Worm (Caenorhabditis elegans) whole organism, L2 larva: ENCODE measurements around the gene clec-160.

Experiments used
- C34F6.9 ChIP-seq: fragments of 150-350 bp; optimal IDR thresholded peaks from 2 replicates; lab custom pipeline; 2014; ENCODE audit warnings: missing biosample characterization, missing genetic modification characterization
- F13H6.1 ChIP-seq: sonication (generic microtip); optimal IDR thresholded peaks from 2 replicates; lab custom pipeline; 2016; ENCODE audit warnings: missing genetic modification characterization, missing compliant biosample characterization
- ZK546.5 ChIP-seq: sonication (generic microtip); optimal IDR thresholded peaks from 2 replicates; lab custom pipeline; 2017; ENCODE audit warnings: missing biosample characterization, missing genetic modification characterization
- alr-1 ChIP-seq: fragments of 150-350 bp; optimal IDR thresholded peaks from 2 replicates; lab custom pipeline; 2014; ENCODE audit warnings: missing biosample characterization, missing genetic modification characterization
- aly-2 ChIP-seq: fragments of 150-350 bp; optimal IDR thresholded peaks from 2 replicates; lab custom pipeline; 2014; ENCODE audit warnings: missing biosample characterization, missing genetic modification characterization
- ama-1 ChIP-seq: fragments of 150-350 bp; optimal IDR thresholded peaks from 2 replicates; lab custom pipeline; 2018; ENCODE audit warnings: inconsistent platforms
- blmp-1 ChIP-seq: sonication (generic microtip); optimal IDR thresholded peaks from 2 replicates; lab custom pipeline; 2017; ENCODE audit warnings: missing genetic modification characterization, mild to moderate bottlenecking, missing compliant biosample characterization, antibody characterized with exemption, moderate library complexity; ENCODE audit not compliant: insufficient read depth
- ceh-82 ChIP-seq: fragments of 150-350 bp; optimal IDR thresholded peaks from 2 replicates; lab custom pipeline; 2014; ENCODE audit warnings: missing biosample characterization, missing genetic modification characterization
- crh-2 ChIP-seq: sonication (generic microtip); optimal IDR thresholded peaks from 2 replicates; lab custom pipeline; 2017; ENCODE audit warnings: missing biosample characterization, missing genetic modification characterization
- dmd-4 ChIP-seq: sonication (generic microtip); optimal IDR thresholded peaks from 2 replicates; lab custom pipeline; 2017; ENCODE audit warnings: missing biosample characterization, missing genetic modification characterization
- egl-27 ChIP-seq: sonication (generic microtip); optimal IDR thresholded peaks from 3 replicates; lab custom pipeline; 2017; ENCODE audit warnings: missing biosample characterization, missing genetic modification reagents, missing genetic modification characterization
- elt-1 ChIP-seq: fragments of 150-350 bp; optimal IDR thresholded peaks from 2 replicates; lab custom pipeline; 2014; ENCODE audit warnings: missing biosample characterization, missing genetic modification characterization
- fos-1 ChIP-seq: fragments of 150-350 bp; optimal IDR thresholded peaks from 2 replicates; lab custom pipeline; 2014; ENCODE audit warnings: missing biosample characterization, missing genetic modification characterization
- gmeb-1 ChIP-seq: fragments of 150-350 bp; optimal IDR thresholded peaks from 2 replicates; lab custom pipeline; 2014; ENCODE audit warnings: missing biosample characterization, missing genetic modification characterization
- lin-11 ChIP-seq: fragments of 150-350 bp; sonication (generic microtip); optimal IDR thresholded peaks from 2 replicates; lab custom pipeline; 2014; ENCODE audit warnings: missing biosample characterization, missing genetic modification characterization, inconsistent platforms, mixed read lengths
- lin-13 ChIP-seq: fragments of 150-350 bp; optimal IDR thresholded peaks from 2 replicates; lab custom pipeline; 2014; ENCODE audit warnings: missing biosample characterization, missing genetic modification reagents, missing genetic modification characterization
- lsy-2 ChIP-seq, 2 experiments: fragments of 150-350 bp in 1 of 2; sonication (generic microtip) in 1 of 2; optimal IDR thresholded peaks; 2 replicates each; lab custom pipeline; 2014 to 2017; ENCODE audit warnings: missing biosample characterization in 2 of 2, missing genetic modification characterization in 2 of 2
- mab-5 ChIP-seq: fragments of 150-350 bp; optimal IDR thresholded peaks from 2 replicates; lab custom pipeline; 2014; ENCODE audit warnings: missing biosample characterization, missing genetic modification characterization
- mbf-1 ChIP-seq: sonication (generic microtip); optimal IDR thresholded peaks from 2 replicates; lab custom pipeline; 2017; ENCODE audit warnings: missing biosample characterization, missing genetic modification characterization
- nhr-11 ChIP-seq: fragments of 150-350 bp; optimal IDR thresholded peaks from 2 replicates; lab custom pipeline; 2014; ENCODE audit warnings: missing biosample characterization, missing genetic modification characterization
- nhr-12 ChIP-seq: fragments of 150-350 bp; optimal IDR thresholded peaks from 2 replicates; lab custom pipeline; 2014; ENCODE audit warnings: missing biosample characterization, missing genetic modification characterization
- nhr-129 ChIP-seq: fragments of 150-350 bp; optimal IDR thresholded peaks from 2 replicates; lab custom pipeline; 2014; ENCODE audit warnings: missing biosample characterization, missing genetic modification characterization
- nhr-21 ChIP-seq: fragments of 150-350 bp; optimal IDR thresholded peaks from 2 replicates; lab custom pipeline; 2014; ENCODE audit warnings: missing biosample characterization, missing genetic modification characterization
- nhr-23 ChIP-seq: fragments of 150-350 bp; optimal IDR thresholded peaks from 2 replicates; lab custom pipeline; 2014; ENCODE audit warnings: missing biosample characterization, missing genetic modification reagents, missing genetic modification characterization
- nhr-237 ChIP-seq: fragments of 150-350 bp; optimal IDR thresholded peaks from 2 replicates; lab custom pipeline; 2014; ENCODE audit warnings: missing biosample characterization, missing genetic modification characterization
- nhr-25 ChIP-seq: fragments of 150-350 bp; sonication (generic microtip); optimal IDR thresholded peaks from 3 replicates; lab custom pipeline; 2014; ENCODE audit warnings: missing biosample characterization, missing genetic modification characterization
- nhr-6 ChIP-seq: fragments of 150-350 bp; optimal IDR thresholded peaks from 2 replicates; lab custom pipeline; 2014; ENCODE audit warnings: missing biosample characterization, missing genetic modification characterization
- sem-4 ChIP-seq: fragments of 150-350 bp; optimal IDR thresholded peaks from 2 replicates; lab custom pipeline; 2014; ENCODE audit warnings: missing biosample characterization, missing genetic modification reagents, missing genetic modification characterization
- skn-1 ChIP-seq: sonication (generic microtip); optimal IDR thresholded peaks from 2 replicates; lab custom pipeline; 2017; ENCODE audit warnings: missing biosample characterization, missing genetic modification characterization
- sma-3 ChIP-seq: sonication (generic microtip); optimal IDR thresholded peaks from 2 replicates; lab custom pipeline; 2016; ENCODE audit warnings: missing genetic modification reagents, missing genetic modification characterization, missing compliant biosample characterization
- sma-9 ChIP-seq, 2 experiments: fragments of 150-350 bp in 1 of 2; sonication (generic microtip) in 1 of 2; optimal IDR thresholded peaks; 2 replicates each; lab custom pipeline; 2014 to 2016; ENCODE audit warnings: missing genetic modification characterization in 2 of 2, mild to moderate bottlenecking in 1 of 2, missing biosample characterization in 1 of 2, missing compliant biosample characterization in 1 of 2, missing genetic modification reagents in 1 of 2, moderate library complexity in 1 of 2
- snpc-4 ChIP-seq: fragments of 150-350 bp; optimal IDR thresholded peaks from 2 replicates; lab custom pipeline; 2014; ENCODE audit warnings: missing biosample characterization, missing genetic modification characterization
- unc-39 ChIP-seq: fragments of 150-350 bp; optimal IDR thresholded peaks from 2 replicates; lab custom pipeline; 2014; ENCODE audit warnings: missing biosample characterization, missing genetic modification characterization
- unc-55 ChIP-seq: fragments of 150-350 bp; sonication (generic microtip); optimal IDR thresholded peaks from 3 replicates; lab custom pipeline; 2014; ENCODE audit warnings: missing biosample characterization, missing genetic modification reagents, missing genetic modification characterization
- unc-62 ChIP-seq: fragments of 150-350 bp; optimal IDR thresholded peaks from 2 replicates; lab custom pipeline; 2014; ENCODE audit warnings: missing biosample characterization, missing genetic modification reagents, missing genetic modification characterization
- zag-1 ChIP-seq: fragments of 150-350 bp; optimal IDR thresholded peaks from 2 replicates; lab custom pipeline; 2014; ENCODE audit warnings: missing biosample characterization, missing genetic modification characterization
- ztf-1 ChIP-seq: fragments of 200-800 bp; sonication (Bioruptor generic); conservative IDR thresholded peaks from 2 replicates; pipeline ENCODE4 v1.3.6; 2022; ENCODE audit warnings: missing genetic modification characterization, missing compliant biosample characterization
- ztf-11 ChIP-seq: sonication (generic microtip); optimal IDR thresholded peaks from 2 replicates; lab custom pipeline; 2017; ENCODE audit warnings: missing biosample characterization, missing genetic modification characterization

The clec-160 gene

ce11 chrIII:8319100-8319499 is 43.3 kb upstream of the clec-160 start, which contains the start of gene F10E9.11:
Gene F10E9.11, minus strand, starts transcription at chrIII:8319260.
- TF ChIP-seq nhr-21 (tag; lab: Kevin White, UChicago) (peak; percentile 44), lin-11 (peak; percentile 72), ceh-82 (no peak), nhr-25 (tag; lab: Kevin White, UChicago) (peak; percentile 79), nhr-12 (tag; lab: Kevin White, UChicago) (no peak), zag-1 (no peak), lsy-2 (tag; optimal IDR thresholded peaks at IDR 0.05; lab: Kevin White, UChicago) (peak; percentile 66 to 89), nhr-129 (tag; lab: Kevin White, UChicago) (peak; percentile 73), egl-27 (tag; lab: Kevin White, UChicago) (peak; percentile 26), F13H6.1 (peak; percentile 84), sma-3 (GFP tag; lab: Kevin White, UChicago) (peak; percentile 82), sma-9 (GFP tag; optimal IDR thresholded peaks at IDR 0.05; lab: Kevin White, UChicago) (peak; percentile 84), sma-9 (tag; optimal IDR thresholded peaks at IDR 0.05; lab: Kevin White, UChicago) (no peak), lin-13 (GFP tag; lab: Kevin White, UChicago) (peak; percentile 79), unc-55 (GFP tag; lab: Kevin White, UChicago) (peak; percentile 86), C34F6.9 (peak; percentile 86), mab-5 (tag; lab: Kevin White, UChicago) (peak; percentile 69), fos-1 (peak; percentile 38), nhr-6 (tag; lab: Kevin White, UChicago) (peak; percentile 9), sem-4 (peak; percentile 58), unc-62 (GFP tag; lab: Kevin White, UChicago) (no peak), alr-1 (tag; lab: Kevin White, UChicago) (no peak), gmeb-1 (tag; lab: Kevin White, UChicago) (peak; percentile 94), crh-2 (tag; lab: Kevin White, UChicago) (peak; percentile 74), blmp-1 (peak; percentile 12)

ce11 chrIII:8318488-8318887 is 42.7 kb upstream of the clec-160 start, which contains the start of gene sas-4:
Gene sas-4, minus strand, starts transcription at chrIII:8318588.
- TF ChIP-seq fos-1, result no peak
- no peak for TF ChIP-seq lin-13 (GFP tag; lab: Kevin White, UChicago)
- no peak for TF ChIP-seq C34F6.9
- no peak for TF ChIP-seq unc-55 (GFP tag; lab: Kevin White, UChicago)
- no peak for TF ChIP-seq skn-1 (tag; lab: Kevin White, UChicago)
- TF ChIP-seq unc-39 (tag; lab: Kevin White, UChicago), result no peak
- TF ChIP-seq ZK546.5 (tag; lab: Kevin White, UChicago), result no peak
- no peak for TF ChIP-seq dmd-4 (tag; lab: Kevin White, UChicago)
- no peak for TF ChIP-seq snpc-4 (tag; lab: Kevin White, UChicago)
- no peak for TF ChIP-seq ztf-11 (tag; lab: Kevin White, UChicago)
- no peak for TF ChIP-seq lin-11
- TF ChIP-seq F13H6.1, result no peak
- TF ChIP-seq nhr-237, result no peak
- TF ChIP-seq mab-5 (tag; lab: Kevin White, UChicago), result no peak
- no peak for TF ChIP-seq crh-2 (tag; lab: Kevin White, UChicago)
- no peak for TF ChIP-seq nhr-11

- TF ChIP-seq ama-1 (lab: Kevin White, UChicago), result no peak
- TF ChIP-seq lsy-2 (tag; optimal IDR thresholded peaks at IDR 0.05; lab: Kevin White, UChicago), result no peak
- TF ChIP-seq, all 48 proteins: peak for 0
These were observed 36.6 kb upstream of the clec-160 start, which contains the start of gene F10E9.2 for ce11 chrIII:8312393-8312792. Gene F10E9.2, plus strand, starts transcription at chrIII:8312693.

- TF ChIP-seq nhr-23 (no peak), unc-62 (GFP tag; lab: Kevin White, UChicago) (no peak), ceh-82 (no peak), snpc-4 (tag; lab: Kevin White, UChicago) (no peak), ztf-1 (GFP tag; lab: Robert Waterston, UW) (no peak), sma-3 (GFP tag; lab: Kevin White, UChicago) (no peak), unc-55 (GFP tag; lab: Kevin White, UChicago) (peak; percentile 43), nhr-129 (tag; lab: Kevin White, UChicago) (peak; percentile 34), nhr-12 (tag; lab: Kevin White, UChicago) (no peak), ama-1 (lab: Kevin White, UChicago) (no peak), C34F6.9 (peak; percentile 11), lsy-2 (tag; optimal IDR thresholded peaks at IDR 0.05; lab: Kevin White, UChicago) (peak; percentile 19 to 96), sma-9 (GFP tag; optimal IDR thresholded peaks at IDR 0.05; lab: Kevin White, UChicago) (no peak), sma-9 (tag; optimal IDR thresholded peaks at IDR 0.05; lab: Kevin White, UChicago) (no peak), nhr-25 (tag; lab: Kevin White, UChicago) (no peak), aly-2 (no peak), nhr-237 (no peak), dmd-4 (tag; lab: Kevin White, UChicago) (no peak), ZK546.5 (tag; lab: Kevin White, UChicago) (no peak), F13H6.1 (no peak), zag-1 (no peak), mbf-1 (no peak), unc-39 (tag; lab: Kevin White, UChicago) (no peak), elt-1 (tag; lab: Kevin White, UChicago) (no peak)
These were observed 34.7 kb upstream of the clec-160 start, which contains the start of gene F10E9.3 for ce11 chrIII:8310239-8311057. Gene F10E9.3, plus strand, starts transcription at chrIII:8311007.
